Worm (Caenorhabditis elegans) whole organism, L4/young adult: ENCODE data around the gene Y54G9A.9.

ENCODE experiments used
- W03F9.2 ChIP-seq: fragments of 150-350 bp; optimal IDR thresholded peaks from 2 replicates; lab custom pipeline; 2014; ENCODE audit warnings: missing biosample characterization, missing genetic modification characterization
- dao-5 ChIP-seq: sonication (generic microtip); optimal IDR thresholded peaks from 2 replicates; lab custom pipeline; 2016; ENCODE audit warnings: missing genotype, missing genetic modification characterization, moderate library complexity, missing compliant biosample characterization
- him-1 ChIP-seq: sonication (generic microtip); optimal IDR thresholded peaks from 2 replicates; lab custom pipeline; 2016; ENCODE audit warnings: missing genotype, missing genetic modification reagents, missing genetic modification characterization, missing compliant biosample characterization

DNA sequence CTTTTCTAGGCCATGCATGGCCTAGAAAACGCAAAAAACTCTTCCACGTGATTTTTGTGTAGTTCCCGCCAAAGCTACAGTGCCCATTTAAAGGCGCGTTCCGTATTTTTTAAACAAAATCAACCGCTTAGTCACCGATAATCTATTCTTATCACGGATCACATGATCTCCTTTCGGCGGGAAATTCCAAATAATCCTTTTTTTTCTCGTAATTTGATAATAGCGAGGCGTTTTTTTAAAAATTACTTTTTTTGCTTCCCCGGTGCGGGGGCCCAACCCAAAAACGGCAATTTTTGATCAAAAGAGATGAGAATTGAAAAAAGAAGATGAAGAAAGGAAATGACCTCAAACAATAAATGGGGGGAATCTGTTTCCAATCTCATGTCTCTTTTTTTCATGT is 21.5 kb downstream of the Y54G9A.9 start:
- TF ChIP-seq W03F9.2 (tag; lab: Kevin White, UChicago) (no peak), him-1 (no peak), dao-5 (tag; lab: Kevin White, UChicago) (no peak)
